Worm (Caenorhabditis elegans) whole organism, L4 larva: ENCODE measurements around the gene nep-6.

Source experiments
- D1046.2 ChIP-seq: fragments of 200-800 bp; sonication (Bioruptor generic); IDR thresholded peaks from 2 replicates; pipeline ENCODE4 v1.3.6; 2022; ENCODE audit warnings: missing genetic modification characterization, missing compliant biosample characterization
- lin-1 ChIP-seq: fragments of 200-800 bp; sonication (Bioruptor generic); IDR thresholded peaks from 2 replicates; pipeline ENCODE4 v1.3.6; 2022; ENCODE audit warnings: missing genetic modification reagents, missing genetic modification characterization, missing compliant biosample characterization
- nhr-10 ChIP-seq: fragments of 150-350 bp; optimal IDR thresholded peaks from 2 replicates; lab custom pipeline; 2014; ENCODE audit warnings: missing biosample characterization, missing genetic modification characterization
- nhr-237 ChIP-seq: sonication (generic microtip); optimal IDR thresholded peaks from 2 replicates; lab custom pipeline; 2017; ENCODE audit warnings: missing biosample characterization, missing genetic modification characterization

ce11 chrII:3416528-3416927 is at the start of gene nep-6:
- TF ChIP-seq nhr-10 (no peak), nhr-237 (tag; lab: Kevin White, UChicago) (no peak), lin-1 (GFP tag; lab: Robert Waterston, UW) (no peak), D1046.2 (no peak)
